Worm (Caenorhabditis elegans) whole organism, early embryonic: Measurements from ENCODE around the gene mttu-1.

Experiments
- B0310.2 ChIP-seq: sonication (generic microtip); optimal IDR thresholded peaks from 2 replicates; lab custom pipeline; 2016; ENCODE audit warnings: mild to moderate bottlenecking, missing genetic modification characterization, missing compliant biosample characterization
- F13C5.2 ChIP-seq: sonication (generic microtip); optimal IDR thresholded peaks from 2 replicates; lab custom pipeline; 2017; ENCODE audit warnings: mild to moderate bottlenecking, missing genetic modification characterization, inconsistent platforms, missing compliant biosample characterization
- aly-1 ChIP-seq: sonication (generic microtip); optimal IDR thresholded peaks from 2 replicates; lab custom pipeline; 2016; ENCODE audit warnings: missing genetic modification characterization, missing compliant biosample characterization
- ama-1 ChIP-seq: fragments of 150-350 bp; optimal IDR thresholded peaks from 2 replicates; lab custom pipeline; 2014
- ceh-13 ChIP-seq: fragments of 200-800 bp; sonication (Bioruptor generic); optimal IDR thresholded peaks from 2 replicates; lab custom pipeline; 2018; ENCODE audit warnings: mild to moderate bottlenecking, missing genetic modification characterization, missing compliant biosample characterization
- ceh-36 ChIP-seq: sonication (generic microtip); optimal IDR thresholded peaks from 2 replicates; lab custom pipeline; 2016; ENCODE audit warnings: missing genetic modification characterization, inconsistent platforms, missing compliant biosample characterization
- flt-1 ChIP-seq: fragments of 200-800 bp; sonication (Bioruptor generic); IDR thresholded peaks from 2 replicates; pipeline ENCODE4 v1.3.6; 2022; ENCODE audit warnings: missing genetic modification characterization, missing compliant biosample characterization
- hmbx-1 ChIP-seq: sonication (generic microtip); optimal IDR thresholded peaks from 2 replicates; lab custom pipeline; 2016; ENCODE audit warnings: mild to moderate bottlenecking, missing genetic modification characterization, missing compliant biosample characterization
- hmg-4 ChIP-seq: fragments of 200-800 bp; sonication (Bioruptor generic); optimal IDR thresholded peaks from 2 replicates; lab custom pipeline; 2018; ENCODE audit warnings: mild to moderate bottlenecking, missing genetic modification characterization, missing compliant biosample characterization
- hnd-1 ChIP-seq: sonication (generic microtip); optimal IDR thresholded peaks from 2 replicates; lab custom pipeline; 2016; ENCODE audit warnings: missing genetic modification characterization, missing compliant biosample characterization
- pes-1 ChIP-seq: fragments of 200-800 bp; sonication (Bioruptor generic); IDR thresholded peaks from 2 replicates; pipeline ENCODE4 v1.3.6; 2022; ENCODE audit warnings: missing genetic modification reagents, missing genetic modification characterization, missing compliant biosample characterization
- sea-1 ChIP-seq: fragments of 200-800 bp; sonication (Bioruptor generic); conservative IDR thresholded peaks from 2 replicates; pipeline ENCODE4 v1.3.6; 2022; ENCODE audit warnings: missing genetic modification characterization, missing compliant biosample characterization
- tra-4 ChIP-seq: sonication (generic microtip); optimal IDR thresholded peaks from 2 replicates; lab custom pipeline; 2017; ENCODE audit warnings: missing genetic modification characterization, missing compliant biosample characterization

DNA sequence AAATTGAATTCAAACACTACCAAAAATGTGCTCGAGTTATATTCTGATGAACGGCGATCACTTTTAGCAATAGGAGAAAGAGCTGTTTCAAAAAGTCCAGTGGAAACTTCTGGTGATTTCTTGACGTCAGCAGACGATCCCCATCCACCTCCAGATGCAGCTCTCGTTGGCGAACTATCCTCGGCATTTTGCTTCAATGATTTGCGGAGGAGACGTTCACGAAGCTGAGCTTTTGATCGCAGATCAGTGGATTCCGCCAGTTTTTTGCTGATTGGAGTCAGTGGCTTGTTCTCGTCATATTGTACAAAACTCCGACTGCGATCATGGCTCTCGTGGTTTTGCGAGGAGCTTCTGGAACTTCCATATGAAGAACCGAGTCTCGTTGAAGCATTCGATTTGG is 39.5 kb upstream of the mttu-1 start:
- no peak for TF ChIP-seq aly-1 (tag; lab: Kevin White, UChicago)
- TF ChIP-seq B0310.2 (tag; lab: Kevin White, UChicago) = no peak
- no peak for TF ChIP-seq ceh-36 (tag; lab: Kevin White, UChicago)
- TF ChIP-seq hmbx-1 (tag; lab: Kevin White, UChicago) = no peak
- TF ChIP-seq ceh-13 (GFP tag; lab: Kevin White, UChicago) = no peak
- TF ChIP-seq tra-4 (tag; lab: Kevin White, UChicago) = no peak
- no peak for TF ChIP-seq ama-1 (lab: Kevin White, UChicago)
- no peak for TF ChIP-seq pes-1 (GFP tag; lab: Robert Waterston, UW)
- TF ChIP-seq hmg-4 (GFP tag; lab: Kevin White, UChicago) = no peak
- no peak for TF ChIP-seq F13C5.2
- TF ChIP-seq sea-1 (GFP tag; lab: Robert Waterston, UW) = no peak
- no peak for TF ChIP-seq hnd-1 (tag; lab: Kevin White, UChicago)
- no peak for TF ChIP-seq flt-1 (GFP tag; lab: Robert Waterston, UW)
